Fruit fly (Drosophila melanogaster) S2 (cell line): ENCODE measurements around the gene Nlg4.

Experiments used
- CG8478 ChIP-seq: fragments of >200 bp; optimal IDR thresholded peaks from 2 replicates; lab custom pipeline; 2018
- CTCF ChIP-seq, 2 experiments: fragments of >200 bp; optimal IDR thresholded peaks; 2 replicates each; lab custom pipeline; 2018

DNA sequence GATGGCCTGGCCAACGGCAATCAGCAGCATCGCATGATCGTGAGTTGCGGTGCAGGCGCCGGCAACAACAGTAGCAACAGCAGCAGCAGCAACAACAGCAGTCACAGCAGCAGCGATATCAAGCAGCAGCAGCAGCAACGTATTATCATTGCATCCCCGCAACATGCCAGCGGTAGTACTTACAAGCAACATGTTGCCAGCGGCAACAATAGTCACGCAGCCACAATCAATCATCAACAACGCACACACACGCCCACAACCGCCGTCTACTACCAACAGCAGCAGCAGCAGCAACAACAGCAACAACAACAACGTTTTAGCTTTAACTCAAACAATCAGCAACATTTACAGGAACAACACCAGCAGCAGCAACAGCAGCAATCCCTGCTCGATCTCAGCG is 84.0 kb downstream of the Nlg4 start:
- TF ChIP-seq CG8478 (lab: Kevin White, UChicago) (no peak), CTCF (optimal IDR thresholded peaks at IDR 0.05; lab: Kevin White, UChicago) (no peak)
